Worm (Caenorhabditis elegans) whole organism, early embryonic: ENCODE results near the gene col-80.

Experiments used
- B0310.2 ChIP-seq: sonication (generic microtip); optimal IDR thresholded peaks from 2 replicates; lab custom pipeline; 2016; ENCODE audit warnings: mild to moderate bottlenecking, missing genetic modification characterization, missing compliant biosample characterization
- F13C5.2 ChIP-seq: sonication (generic microtip); optimal IDR thresholded peaks from 2 replicates; lab custom pipeline; 2017; ENCODE audit warnings: mild to moderate bottlenecking, missing genetic modification characterization, inconsistent platforms, missing compliant biosample characterization
- aly-1 ChIP-seq: sonication (generic microtip); optimal IDR thresholded peaks from 2 replicates; lab custom pipeline; 2016; ENCODE audit warnings: missing genetic modification characterization, missing compliant biosample characterization
- ama-1 ChIP-seq: fragments of 150-350 bp; optimal IDR thresholded peaks from 2 replicates; lab custom pipeline; 2014
- ceh-13 ChIP-seq: fragments of 200-800 bp; sonication (Bioruptor generic); optimal IDR thresholded peaks from 2 replicates; lab custom pipeline; 2018; ENCODE audit warnings: mild to moderate bottlenecking, missing genetic modification characterization, missing compliant biosample characterization
- ceh-36 ChIP-seq: sonication (generic microtip); optimal IDR thresholded peaks from 2 replicates; lab custom pipeline; 2016; ENCODE audit warnings: missing genetic modification characterization, inconsistent platforms, missing compliant biosample characterization
- ets-7 ChIP-seq: sonication (generic microtip); optimal IDR thresholded peaks from 2 replicates; lab custom pipeline; 2016; ENCODE audit warnings: missing genotype, missing genetic modification characterization, missing compliant biosample characterization
- flt-1 ChIP-seq: fragments of 200-800 bp; sonication (Bioruptor generic); IDR thresholded peaks from 2 replicates; pipeline ENCODE4 v1.3.6; 2022; ENCODE audit warnings: missing genetic modification characterization, missing compliant biosample characterization
- hmg-4 ChIP-seq: fragments of 200-800 bp; sonication (Bioruptor generic); optimal IDR thresholded peaks from 2 replicates; lab custom pipeline; 2018; ENCODE audit warnings: mild to moderate bottlenecking, missing genetic modification characterization, missing compliant biosample characterization
- pes-1 ChIP-seq: fragments of 200-800 bp; sonication (Bioruptor generic); IDR thresholded peaks from 2 replicates; pipeline ENCODE4 v1.3.6; 2022; ENCODE audit warnings: missing genetic modification reagents, missing genetic modification characterization, missing compliant biosample characterization
- scrt-1 ChIP-seq: fragments of 200-800 bp; sonication (Bioruptor generic); IDR thresholded peaks from 2 replicates; pipeline ENCODE4 v1.3.6; 2022; ENCODE audit warnings: missing genetic modification characterization, missing compliant biosample characterization
- sea-1 ChIP-seq: fragments of 200-800 bp; sonication (Bioruptor generic); conservative IDR thresholded peaks from 2 replicates; pipeline ENCODE4 v1.3.6; 2022; ENCODE audit warnings: missing genetic modification characterization, missing compliant biosample characterization
- tbx-37 ChIP-seq: fragments of 200-800 bp; sonication (Bioruptor generic); conservative IDR thresholded peaks from 2 replicates; pipeline ENCODE4 v1.3.6; 2022; ENCODE audit warnings: missing genetic modification reagents, missing genetic modification characterization, missing compliant biosample characterization
- tra-4 ChIP-seq: sonication (generic microtip); optimal IDR thresholded peaks from 2 replicates; lab custom pipeline; 2017; ENCODE audit warnings: missing genetic modification characterization, missing compliant biosample characterization

col-80 gene

DNA sequence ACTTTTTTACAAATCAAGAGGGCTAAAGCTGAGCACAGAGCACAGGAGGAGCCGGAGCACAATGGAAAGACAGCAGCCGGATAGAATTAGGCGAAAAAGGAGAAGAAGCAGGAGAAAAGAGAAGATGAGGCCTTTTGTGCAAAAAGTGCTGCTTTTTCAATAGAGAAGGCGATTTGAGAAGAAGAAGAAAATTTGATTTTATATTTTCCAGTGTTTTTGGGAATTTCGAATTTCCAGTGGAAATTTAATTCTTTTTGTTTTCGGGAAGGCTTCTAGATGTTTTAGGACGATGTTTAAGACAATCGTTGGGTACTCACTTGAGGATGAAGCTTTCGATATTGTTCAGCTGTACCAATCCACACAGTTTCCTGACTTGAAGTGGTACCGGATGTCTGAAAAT, 46.7 kb downstream of the col-80 start:
- no peak for TF ChIP-seq ceh-13 (GFP tag; lab: Kevin White, UChicago)
- TF ChIP-seq tbx-37 (GFP tag; lab: Robert Waterston, UW), result no peak
- TF ChIP-seq pes-1 (GFP tag; lab: Robert Waterston, UW), result no peak
- TF ChIP-seq ceh-36 (tag; lab: Kevin White, UChicago), result no peak
- no peak for TF ChIP-seq F13C5.2 (tag; lab: Kevin White, UChicago)
- TF ChIP-seq ets-7 (tag; lab: Kevin White, UChicago), result no peak
- no peak for TF ChIP-seq aly-1 (tag; lab: Kevin White, UChicago)
- no peak for TF ChIP-seq ama-1 (lab: Kevin White, UChicago)
- no peak for TF ChIP-seq hmg-4 (GFP tag; lab: Kevin White, UChicago)
- TF ChIP-seq sea-1 (GFP tag; lab: Robert Waterston, UW), result no peak
- no peak for TF ChIP-seq flt-1 (GFP tag; lab: Robert Waterston, UW)

DNA sequence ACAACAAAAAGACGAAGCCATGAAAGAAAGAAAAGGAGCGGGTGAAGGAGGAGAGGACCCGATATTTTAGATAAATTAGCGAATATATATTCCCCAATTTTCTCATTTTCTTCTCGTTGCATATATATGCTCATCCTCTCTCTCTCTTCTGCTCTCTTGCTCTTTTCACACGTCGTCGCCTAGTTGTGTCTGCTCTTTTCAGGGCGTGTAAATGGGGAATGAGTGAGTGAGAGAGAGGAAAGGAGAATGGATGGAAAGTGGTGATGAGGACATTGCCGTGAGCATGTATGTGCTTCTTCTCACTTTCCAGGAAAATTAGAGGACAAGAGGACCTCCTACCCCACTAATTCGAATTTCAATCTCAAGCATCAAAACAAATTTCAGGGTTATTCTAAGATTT, 48.5 kb downstream of the col-80 start:
- TF ChIP-seq tbx-37 (GFP tag; lab: Robert Waterston, UW) (no peak), ceh-36 (tag; lab: Kevin White, UChicago) (no peak), ama-1 (lab: Kevin White, UChicago) (no peak), ets-7 (tag; lab: Kevin White, UChicago) (no peak), tra-4 (tag; lab: Kevin White, UChicago) (no peak), scrt-1 (no peak), flt-1 (GFP tag; lab: Robert Waterston, UW) (no peak), sea-1 (GFP tag; lab: Robert Waterston, UW) (no peak), B0310.2 (tag; lab: Kevin White, UChicago) (no peak)
